Fruit fly (Drosophila melanogaster): ENCODE results near the gene Eogt.

Eogt gene

dm6 chr2L:2380805-2381204 lies at the start of gene Eogt:
Eogt (plus strand) TSS chr2L:2381097.
- TF ChIP-seq Myc (optimal IDR thresholded peaks at IDR 0.05) (peak; percentile 21), Dif (GFP tag; optimal IDR thresholded peaks at IDR 0.05; ENCODE audit: partially characterized antibody) (no peak), HLH106 (tag; optimal IDR thresholded peaks at IDR 0.05) (peak; percentile 97), sv (GFP tag; optimal IDR thresholded peaks at IDR 0.05) (peak; percentile 85), foxo (GFP tag; optimal IDR thresholded peaks at IDR 0.05) (peak in 1 of 2 experiments; percentile 94), GATAd (GFP tag; optimal IDR thresholded peaks at IDR 0.05) (peak; percentile 75), h (GFP tag; optimal IDR thresholded peaks at IDR 0.05) (peak; percentile 89), Jra (GFP tag; optimal IDR thresholded peaks at IDR 0.05) (no peak), psq (GFP tag; optimal IDR thresholded peaks at IDR 0.05) (peak; percentile 80), rgr (GFP tag; optimal IDR thresholded peaks at IDR 0.05) (peak; percentile 91), fru (GFP tag; optimal IDR thresholded peaks at IDR 0.05) (peak; percentile 85), sage (GFP tag; optimal IDR thresholded peaks at IDR 0.05) (no peak), brk (GFP tag; optimal IDR thresholded peaks at IDR 0.05) (no peak), dmrt93B (GFP tag; optimal IDR thresholded peaks at IDR 0.05) (peak; percentile 92), tai (GFP tag; optimal IDR thresholded peaks at IDR 0.05) (no peak), OdsH (GFP tag; optimal IDR thresholded peaks at IDR 0.05) (peak; percentile 86), br (GFP tag; optimal IDR thresholded peaks at IDR 0.05) (peak; percentile 81), woc (GFP tag; optimal IDR thresholded peaks at IDR 0.05) (peak; percentile 87), CG9705 (GFP tag; optimal IDR thresholded peaks at IDR 0.05) (peak; percentile 91), Rel (GFP tag; optimal IDR thresholded peaks at IDR 0.05) (no peak), Rel (tag; optimal IDR thresholded peaks at IDR 0.05) (peak; percentile 76), ey (GFP tag; optimal IDR thresholded peaks at IDR 0.05) (peak; percentile 85), dsf (GFP tag; optimal IDR thresholded peaks at IDR 0.05; ENCODE audit: borderline replicate concordance) (peak; percentile 67), pan (optimal IDR thresholded peaks at IDR 0.05) (no peak), jim (GFP tag; optimal IDR thresholded peaks at IDR 0.05) (peak; percentile 15), Hr83 (GFP tag; optimal IDR thresholded peaks at IDR 0.05; ENCODE audit: poor library complexity, severe bottlenecking) (peak; percentile 2), Sp1 (GFP tag; optimal IDR thresholded peaks at IDR 0.05) (peak; percentile 95), Mio (GFP tag; optimal IDR thresholded peaks at IDR 0.05) (peak; percentile 32), lola (GFP tag; optimal IDR thresholded peaks at IDR 0.05) (no peak), CG32264 (GFP tag; optimal IDR thresholded peaks at IDR 0.05) (peak; percentile 18), N (GFP tag; optimal IDR thresholded peaks at IDR 0.05) (no peak)

- TF ChIP-seq h (GFP tag; optimal IDR thresholded peaks at IDR 0.05) (no peak), Myc (optimal IDR thresholded peaks at IDR 0.05) (no peak), Dfd (GFP tag; optimal IDR thresholded peaks at IDR 0.05) (no peak), ey (GFP tag; optimal IDR thresholded peaks at IDR 0.05) (no peak), Mio (GFP tag; optimal IDR thresholded peaks at IDR 0.05) (no peak), dl (GFP tag; optimal IDR thresholded peaks at IDR 0.05; ENCODE audit: insufficient read depth in 1 of 2, partially characterized antibody in 2 of 2) (no peak), br (GFP tag; optimal IDR thresholded peaks at IDR 0.05) (no peak), CG32264 (GFP tag; optimal IDR thresholded peaks at IDR 0.05) (no peak), brk (GFP tag; optimal IDR thresholded peaks at IDR 0.05) (no peak), Rel (GFP tag; optimal IDR thresholded peaks at IDR 0.05) (no peak), Rel (tag; optimal IDR thresholded peaks at IDR 0.05) (no peak), Dif (GFP tag; optimal IDR thresholded peaks at IDR 0.05; ENCODE audit: partially characterized antibody) (no peak), CrebA (GFP tag; optimal IDR thresholded peaks at IDR 0.05; ENCODE audit: borderline replicate concordance) (no peak), pan (optimal IDR thresholded peaks at IDR 0.05) (no peak), tai (GFP tag; optimal IDR thresholded peaks at IDR 0.05) (no peak), GATAd (GFP tag; optimal IDR thresholded peaks at IDR 0.05) (no peak), Hnf4 (GFP tag; optimal IDR thresholded peaks at IDR 0.05) (no peak)
These were observed 32.4 kb upstream of the Eogt start for dm6 chr2L:2348479-2348878.

dm6 chr2L:2357228-2357656 lies 23.7 kb upstream of the Eogt start, which contains the start of gene CG9967:
CG9967 (minus strand) TSS chr2L:2357356.
- TF ChIP-seq N (GFP tag; optimal IDR thresholded peaks at IDR 0.05) = no peak
- peak; percentile 5 for TF ChIP-seq Jra (GFP tag; optimal IDR thresholded peaks at IDR 0.05)
- peak; percentile 21 for TF ChIP-seq CG9705 (GFP tag; optimal IDR thresholded peaks at IDR 0.05)
- peak; percentile 40 for TF ChIP-seq Hnf4 (GFP tag; optimal IDR thresholded peaks at IDR 0.05)
- TF ChIP-seq OdsH (GFP tag; optimal IDR thresholded peaks at IDR 0.05) = peak; percentile 7
- peak in 1 of 2 experiments; percentile 26 for TF ChIP-seq foxo (GFP tag; optimal IDR thresholded peaks at IDR 0.05)
- TF ChIP-seq HLH106 (tag; optimal IDR thresholded peaks at IDR 0.05) = peak; percentile 23
- no peak for TF ChIP-seq sage (GFP tag; optimal IDR thresholded peaks at IDR 0.05)
- TF ChIP-seq h (GFP tag; optimal IDR thresholded peaks at IDR 0.05) = peak; percentile 55
